Worm (Caenorhabditis elegans): Measurements from ENCODE around the gene C25D7.10.

Gene C25D7.10

DNA sequence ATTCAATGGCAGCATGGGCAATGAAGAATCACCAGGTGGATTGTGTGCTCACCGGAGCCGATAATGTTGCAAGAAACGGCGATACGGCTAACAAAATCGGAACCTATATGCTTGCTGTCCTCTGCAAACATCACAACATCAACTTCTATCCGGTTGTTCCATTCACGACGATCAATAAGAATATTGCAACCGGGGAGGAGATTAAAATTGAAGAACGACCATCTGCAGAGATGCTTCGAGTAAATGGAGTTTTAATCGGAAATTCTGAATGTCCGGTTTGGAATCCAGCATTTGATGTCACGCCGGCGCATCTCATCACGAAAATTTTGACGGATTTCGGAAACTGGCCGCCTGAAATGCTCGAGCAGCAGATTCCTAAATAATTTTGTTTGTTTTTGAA is 16.4 kb downstream of the C25D7.10 start (continued):
- TF ChIP-seq snpc-4 (GFP tag; optimal IDR thresholded peaks at IDR 0.05) (no peak), snpc-4 (tag; optimal IDR thresholded peaks at IDR 0.05) (peak in 1 of 4 experiments; percentile 28), dpl-1 (GFP tag; optimal IDR thresholded peaks at IDR 0.05) (no peak), athp-1 (tag; optimal IDR thresholded peaks at IDR 0.05) (peak; percentile 82), fkh-3 (tag; optimal IDR thresholded peaks at IDR 0.05) (no peak), ekl-4 (GFP tag; IDR thresholded peaks at IDR 0.05) (peak; percentile 58), aptf-2 (GFP tag; conservative IDR thresholded peaks at IDR 0.05) (no peak), F37B4.10 (GFP tag; IDR thresholded peaks at IDR 0.05) (no peak), mes-4 (tag; optimal IDR thresholded peaks at IDR 0.05) (no peak), snpc-3.4 (tag; optimal IDR thresholded peaks at IDR 0.05) (no peak), sdz-38 (tag; optimal IDR thresholded peaks at IDR 0.05) (no peak), F55B11.4 (tag; optimal IDR thresholded peaks at IDR 0.05; ENCODE audit: borderline replicate concordance, insufficient read depth) (no peak), hrde-1 (tag; optimal IDR thresholded peaks at IDR 0.05; ENCODE audit: borderline replicate concordance) (no peak), xnd-1 (tag; optimal IDR thresholded peaks at IDR 0.05) (no peak), mcd-1 (GFP tag; IDR thresholded peaks at IDR 0.05) (peak; percentile 51; the same call in 1 of the 2 replicates), lin-35 (GFP tag; optimal IDR thresholded peaks at IDR 0.05) (no peak), pha-4 (tag; optimal IDR thresholded peaks at IDR 0.05) (no peak), ceh-27 (GFP tag; optimal IDR thresholded peaks at IDR 0.05) (no peak), chd-7 (tag; optimal IDR thresholded peaks at IDR 0.05) (peak; percentile 57), nfya-1 (tag; optimal IDR thresholded peaks at IDR 0.05; ENCODE audit: borderline replicate concordance, insufficient read depth) (no peak), ceh-100 (GFP tag; IDR thresholded peaks at IDR 0.05) (no peak), egrh-3 (GFP tag; IDR thresholded peaks at IDR 0.05) (no peak), attf-3 (GFP tag; conservative IDR thresholded peaks at IDR 0.05) (no peak), ceh-91 (GFP tag; IDR thresholded peaks at IDR 0.05) (no peak), madf-3 (GFP tag; IDR thresholded peaks at IDR 0.05) (peak; percentile 58; the same call in 1 of the 2 replicates)

DNA sequence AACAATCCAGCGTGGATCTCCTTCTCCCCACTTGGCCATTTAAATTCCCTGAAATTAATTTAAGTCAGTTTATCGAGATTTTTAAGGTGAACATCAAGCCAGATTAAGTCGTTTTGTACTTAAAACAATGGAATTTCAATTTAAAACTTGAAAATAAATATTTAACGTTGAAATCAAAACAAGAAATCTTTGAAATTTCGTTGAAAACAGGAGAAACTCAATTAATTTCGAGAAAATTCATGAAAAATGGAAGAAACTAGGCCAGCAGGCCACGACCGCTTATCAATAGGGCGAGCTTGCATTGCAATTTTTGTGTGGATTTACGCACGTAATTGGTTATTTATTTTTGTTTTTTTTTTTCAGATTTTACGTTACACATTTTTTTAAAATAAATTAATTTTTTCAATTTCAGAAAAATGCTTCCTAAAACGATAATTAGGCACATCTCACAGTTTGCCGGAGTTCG is 18.1 kb downstream of the C25D7.10 start, which contains the start of the genes ahsa-1 and C01G10.7:
Gene ahsa-1 (minus strand): TSS at position 51 of the 466 bp plus-strand sequence.
Gene C01G10.7 (plus strand): TSS at position 413 of the 466 bp plus-strand sequence.
- TF ChIP-seq ztf-25 (GFP tag; IDR thresholded peaks at IDR 0.05) (peak; percentile 71; the same call in 1 of the 2 replicates), zim-3 (tag; optimal IDR thresholded peaks at IDR 0.05) (no peak), Y79H2A.3 (GFP tag; conservative IDR thresholded peaks at IDR 0.05) (peak; percentile 77), tbx-9 (tag; optimal IDR thresholded peaks at IDR 0.05; ENCODE audit: borderline replicate concordance) (no peak), F49E8.2 (tag; optimal IDR thresholded peaks at IDR 0.05; ENCODE audit: insufficient read depth) (peak; percentile 24), lin-40 (tag; optimal IDR thresholded peaks at IDR 0.05) (no peak), Y53F4B.3 (GFP tag; IDR thresholded peaks at IDR 0.05) (no peak), madf-8 (GFP tag; conservative IDR thresholded peaks at IDR 0.05) (peak; percentile 74), F22D6.2 (tag; optimal IDR thresholded peaks at IDR 0.05) (peak; percentile 52), xnd-1 (tag; optimal IDR thresholded peaks at IDR 0.05) (peak; percentile 19), T07F8.4 (tag; optimal IDR thresholded peaks at IDR 0.05) (peak; percentile 24), ztf-28 (GFP tag; IDR thresholded peaks at IDR 0.05) (peak; percentile 93), ztf-6 (GFP tag; IDR thresholded peaks at IDR 0.05) (peak; percentile 83), unc-62 (GFP tag; optimal IDR thresholded peaks at IDR 0.05) (no peak), mel-28 (tag; optimal IDR thresholded peaks at IDR 0.05; ENCODE audit: borderline replicate concordance) (peak; percentile 57), F10E7.11 (tag; optimal IDR thresholded peaks at IDR 0.05) (no peak), pbrm-1 (GFP tag; IDR thresholded peaks at IDR 0.05) (peak; percentile 87; the same call in 1 of the 2 replicates), D2030.7 (GFP tag; IDR thresholded peaks at IDR 0.05) (peak; percentile 88), tlf-1 (GFP tag; optimal IDR thresholded peaks at IDR 0.05) (peak; percentile 86), nhr-179 (tag; optimal IDR thresholded peaks at IDR 0.05) (no peak), zfh-2 (GFP tag; conservative IDR thresholded peaks at IDR 0.05) (no peak), C17E4.6 (GFP tag; IDR thresholded peaks at IDR 0.05) (peak; percentile 48; the same call in 1 of the 2 replicates), Y67H2A.10 (GFP tag; conservative IDR thresholded peaks at IDR 0.05) (peak; percentile 74), nhr-90 (tag; optimal IDR thresholded peaks at IDR 0.05) (no peak)

All from whole organism, young adult.